Fruit fly (Drosophila melanogaster) whole organism, larva: ENCODE data around the gene CG10336.
A peak's percentile ranks its signal among the peaks of the same experiment; 100 is the strongest.

Source experiments
- noc ChIP-seq: fragments of 200-800 bp; sonication (Bioruptor generic); optimal IDR thresholded peaks from 3 replicates; lab custom pipeline; 2019; ENCODE audit warnings: missing biosample characterization, mild to moderate bottlenecking, missing genetic modification characterization, moderate library complexity

Gene CG10336

DNA sequence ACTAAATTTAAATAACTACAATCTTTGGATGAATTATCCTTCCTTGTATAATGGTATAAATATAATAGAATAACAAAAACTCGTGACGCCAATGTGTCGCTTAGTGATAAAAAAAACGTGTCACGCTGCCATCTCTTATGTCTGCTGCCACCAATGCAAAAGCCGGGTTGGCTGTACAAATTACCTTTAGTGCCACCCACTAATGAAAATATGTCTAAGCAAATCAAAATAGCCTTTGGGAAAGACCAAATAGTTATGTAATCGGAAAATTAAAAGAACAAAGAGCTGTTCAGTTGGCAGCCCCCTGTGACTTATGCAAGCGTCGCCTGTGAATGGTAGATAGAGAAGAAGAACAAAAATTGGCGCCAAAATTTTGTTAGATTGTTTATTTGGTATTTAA, at the start of gene CG10336:
Gene CG10336, plus strand, starts transcription at position 153 of the 400 bp plus-strand sequence.
- no peak for TF ChIP-seq noc

- TF ChIP-seq noc = no peak
Measured at dm6 chr2L:18641087-18641486, 48.2 kb upstream of the CG10336 start.

- no peak for TF ChIP-seq noc
Measured at dm6 chr2L:18645468-18645867, 43.9 kb upstream of the CG10336 start.

- TF ChIP-seq noc = no peak
Measured at dm6 chr2L:18647857-18648652, 41.3 kb upstream of the CG10336 start.

- TF ChIP-seq noc = no peak
Measured at dm6 chr2L:18652663-18653327, 36.5 kb upstream of the CG10336 start, which contains the start of gene Cyp310a1. Cyp310a1 (minus strand) TSS chr2L:18653010.

DNA sequence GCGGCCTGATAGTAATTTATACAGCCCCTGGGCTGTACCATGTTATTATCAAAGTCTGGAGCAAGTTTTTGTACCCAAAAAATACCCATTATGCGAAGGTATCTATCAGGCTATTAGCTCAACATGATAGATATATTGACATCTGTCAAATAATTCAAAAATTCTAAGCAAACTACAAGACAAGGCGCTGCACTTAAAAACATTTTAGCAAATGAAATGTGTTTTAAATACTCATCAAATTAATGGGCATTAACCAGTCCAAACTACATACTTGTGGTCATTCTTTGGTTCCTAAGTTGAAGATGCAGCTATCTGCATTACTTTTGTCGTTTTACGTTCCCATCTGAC, 36.0 kb upstream of the CG10336 start:
- TF ChIP-seq noc = peak; percentile 53

DNA sequence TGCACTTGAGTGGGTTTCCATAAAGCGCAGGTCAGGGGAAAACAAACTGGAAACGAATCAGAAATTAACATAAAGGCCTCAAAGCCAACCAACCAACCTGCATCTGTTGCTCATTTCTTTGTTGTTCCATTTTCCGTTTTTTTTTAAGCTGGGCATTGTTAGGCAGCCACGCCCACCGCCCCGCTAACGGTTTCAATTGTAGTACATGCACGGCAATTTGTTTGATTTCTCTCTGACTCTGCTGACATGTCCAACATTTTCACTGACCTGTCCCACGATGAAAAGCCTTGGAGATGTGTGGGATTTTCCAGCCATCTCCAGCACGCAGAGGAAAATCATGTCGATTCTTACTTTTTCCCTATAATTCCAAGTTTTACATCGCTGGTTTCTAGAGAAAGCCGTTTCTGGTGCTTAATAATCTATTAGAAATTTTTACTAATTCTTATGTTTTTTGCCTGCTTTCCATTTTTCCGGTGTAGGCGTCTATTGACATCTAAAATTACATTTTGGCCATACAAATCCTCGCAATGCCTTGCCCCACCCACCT, 32.6 kb upstream of the CG10336 start:
- TF ChIP-seq noc = no peak

DNA sequence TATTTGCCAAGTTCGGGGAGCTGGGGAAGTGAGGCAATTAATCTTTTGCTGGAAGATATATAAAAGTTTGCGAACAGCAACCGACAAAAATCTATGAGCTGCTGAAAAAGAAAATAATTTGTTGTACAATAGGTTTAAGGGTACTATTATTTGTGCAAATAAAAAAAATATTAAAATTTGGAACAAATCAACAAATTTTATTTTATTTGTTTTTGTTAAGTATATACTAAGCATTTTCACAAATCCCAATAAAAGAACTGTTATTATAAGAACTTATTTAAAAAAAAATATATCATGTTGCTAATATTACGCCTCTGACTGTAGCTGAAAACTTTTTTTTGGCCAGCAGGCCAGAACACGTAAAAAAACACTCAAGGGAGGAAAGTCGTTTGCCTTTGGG, 31.2 kb upstream of the CG10336 start:
- TF ChIP-seq noc = no peak

dm6 chr2L:18663395-18663794, 25.9 kb upstream of the CG10336 start:
- TF ChIP-seq noc = no peak

dm6 chr2L:18664707-18665550, 24.4 kb upstream of the CG10336 start:
- no peak for TF ChIP-seq noc

- no peak for TF ChIP-seq noc
Measured at dm6 chr2L:18665952-18666606, 23.2 kb upstream of the CG10336 start.

DNA sequence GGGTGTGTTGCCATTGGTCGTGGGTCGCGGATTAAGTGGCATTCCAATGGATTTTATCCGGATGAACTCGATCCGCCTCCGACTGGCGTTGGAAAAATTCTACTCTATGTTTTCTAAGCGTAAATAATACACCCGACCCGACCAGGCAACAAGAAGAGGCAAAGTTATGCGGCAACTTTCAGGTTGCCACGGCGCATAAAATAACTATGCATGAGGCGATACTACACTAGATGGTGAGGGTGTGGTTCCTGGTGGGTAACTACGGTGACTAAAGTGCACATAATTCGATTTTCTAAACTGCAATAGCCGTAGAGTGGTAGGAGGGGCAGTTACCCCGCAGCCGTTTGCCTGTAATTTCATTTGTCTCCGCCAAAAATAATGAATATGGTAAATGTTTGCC, 18.2 kb upstream of the CG10336 start, which contains the start of gene CG43338:
Gene CG43338, minus strand, starts transcription at position 101 of the 400 bp plus-strand sequence.
- no peak for TF ChIP-seq noc

dm6 chr2L:18673185-18673584, 16.1 kb upstream of the CG10336 start, which contains the start of gene CG43339:
CG43339 (minus strand) TSS chr2L:18673285.
- no peak for TF ChIP-seq noc

DNA sequence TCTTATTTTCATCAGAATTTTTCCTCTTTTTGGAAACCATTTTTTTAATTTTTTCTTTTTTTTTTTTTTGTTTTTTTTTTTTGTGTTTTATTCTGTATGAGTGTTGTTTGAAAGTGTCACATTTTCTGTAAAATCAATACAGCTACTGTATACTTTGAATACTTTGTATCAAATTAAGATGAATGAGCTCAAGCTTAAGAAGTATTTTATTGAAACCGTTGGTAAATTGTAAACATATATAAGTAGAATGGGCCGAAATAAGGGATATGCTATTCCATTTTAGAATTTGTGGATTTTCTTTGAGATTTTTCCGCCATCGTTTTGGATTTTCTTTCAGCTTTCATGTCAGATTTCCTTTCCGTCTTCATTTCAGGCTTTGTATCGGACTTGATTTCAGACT, 14.3 kb upstream of the CG10336 start, which contains the start of gene Mst36Fb:
Gene Mst36Fb, minus strand, starts transcription at position 101 of the 400 bp plus-strand sequence.
- no peak for TF ChIP-seq noc

- peak; percentile 76 for TF ChIP-seq noc
Measured at dm6 chr2L:18676948-18677820, 12.1 kb upstream of the CG10336 start, which contains the start of the genes Mst36Fa and CG31751. Mst36Fa (minus strand) TSS chr2L:18676998. CG31751 (plus strand) TSS chr2L:18677221.
